Worm (Caenorhabditis elegans) whole organism, L1 larva: ENCODE results near the gene B0393.9.

Experiments used
- C04F5.9 ChIP-seq: sonication (generic microtip); optimal IDR thresholded peaks from 2 replicates; lab custom pipeline; 2016; ENCODE audit warnings: missing genetic modification characterization, missing compliant biosample characterization
- ces-1 ChIP-seq: fragments of 150-350 bp; optimal IDR thresholded peaks from 2 replicates; lab custom pipeline; 2014; ENCODE audit warnings: missing biosample characterization, missing genetic modification reagents, missing genetic modification characterization
- fos-1 ChIP-seq: fragments of 150-350 bp; optimal IDR thresholded peaks from 2 replicates; lab custom pipeline; 2014; ENCODE audit warnings: missing biosample characterization, missing genetic modification characterization
- lin-15B ChIP-seq: fragments of 150-350 bp; sonication (generic microtip); optimal IDR thresholded peaks from 3 replicates; lab custom pipeline; 2014; ENCODE audit warnings: missing biosample characterization, missing genetic modification characterization
- lsy-2 ChIP-seq, 2 experiments: fragments of 150-350 bp; optimal IDR thresholded peaks; 2 replicates each; lab custom pipeline; 2014; ENCODE audit warnings: missing biosample characterization in 2 of 2, missing genetic modification characterization in 2 of 2
- nhr-76 ChIP-seq: sonication (generic microtip); optimal IDR thresholded peaks from 2 replicates; lab custom pipeline; 2017; ENCODE audit warnings: missing biosample characterization, missing genetic modification characterization
- snpc-4 ChIP-seq: fragments of 150-350 bp; optimal IDR thresholded peaks from 2 replicates; lab custom pipeline; 2014; ENCODE audit warnings: missing biosample characterization, missing genetic modification characterization
- sptf-1 ChIP-seq: fragments of 150-350 bp; optimal IDR thresholded peaks from 2 replicates; lab custom pipeline; 2014; ENCODE audit warnings: missing biosample characterization, missing genetic modification characterization
- unc-62 ChIP-seq: fragments of 150-350 bp; optimal IDR thresholded peaks from 2 replicates; lab custom pipeline; 2014; ENCODE audit warnings: missing biosample characterization, missing genetic modification reagents, missing genetic modification characterization
- zag-1 ChIP-seq: fragments of 150-350 bp; optimal IDR thresholded peaks from 2 replicates; lab custom pipeline; 2014; ENCODE audit warnings: missing biosample characterization, missing genetic modification characterization
- ztf-11 ChIP-seq, 2 experiments: sonication (generic microtip); optimal IDR thresholded peaks; 2 replicates each; lab custom pipeline; 2016 to 2017; ENCODE audit warnings: missing genetic modification characterization in 2 of 2, missing biosample characterization in 1 of 2, missing compliant biosample characterization in 1 of 2

- no peak for TF ChIP-seq lin-15B (tag; lab: Kevin White, UChicago)
- TF ChIP-seq fos-1 (tag; lab: Kevin White, UChicago) = no peak
- no peak for TF ChIP-seq ces-1 (GFP tag; lab: Kevin White, UChicago)
- no peak for TF ChIP-seq lsy-2 (tag; optimal IDR thresholded peaks at IDR 0.05; lab: Kevin White, UChicago)
- TF ChIP-seq sptf-1 (tag; lab: Kevin White, UChicago) = no peak
- no peak for TF ChIP-seq snpc-4
- no peak for TF ChIP-seq ztf-11 (tag; optimal IDR thresholded peaks at IDR 0.05; lab: Kevin White, UChicago)
- TF ChIP-seq unc-62 (GFP tag; lab: Kevin White, UChicago) = no peak
- TF ChIP-seq zag-1 (tag; lab: Kevin White, UChicago) = no peak
- TF ChIP-seq nhr-76 (tag; lab: Kevin White, UChicago) = no peak
- no peak for TF ChIP-seq C04F5.9 (tag; lab: Kevin White, UChicago)
These were observed 34.8 kb upstream of the B0393.9 start, which contains the start of gene arl-6 for ce11 chrIII:4814730-4815129.
